Worm (Caenorhabditis elegans) whole organism, L4 larva: ENCODE data around the gene cdc-73.
A peak's percentile ranks its signal among the peaks of the same experiment; 100 is the strongest.

Experiments used
- F37D6.2 ChIP-seq: sonication (generic microtip); optimal IDR thresholded peaks from 2 replicates; lab custom pipeline; 2016; ENCODE audit warnings: mild to moderate bottlenecking, missing genetic modification characterization, missing compliant biosample characterization
- ZK337.2 ChIP-seq: fragments of 200-800 bp; sonication (Bioruptor generic); IDR thresholded peaks from 2 replicates; pipeline ENCODE4 v1.3.6; 2022; ENCODE audit warnings: missing genetic modification reagents, missing genetic modification characterization, missing compliant biosample characterization
- aha-1 ChIP-seq: fragments of 150-350 bp; peaks from one replicate; lab custom pipeline; 2014; ENCODE audit warnings: missing biosample characterization, missing genetic modification characterization
- arid-1 ChIP-seq: fragments of 200-800 bp; sonication (Bioruptor generic); conservative IDR thresholded peaks from 2 replicates; pipeline ENCODE4 v1.3.6; 2022; ENCODE audit warnings: missing genetic modification reagents, missing genetic modification characterization, missing compliant biosample characterization
- ceh-32 ChIP-seq: sonication (generic microtip); optimal IDR thresholded peaks from 2 replicates; lab custom pipeline; 2016; ENCODE audit warnings: mild to moderate bottlenecking, missing genetic modification characterization, missing compliant biosample characterization; ENCODE audit not compliant: poor library complexity
- ctbp-1 ChIP-seq: fragments of 200-800 bp; sonication (Bioruptor generic); IDR thresholded peaks from 2 replicates; pipeline ENCODE4 v1.3.6; 2022; ENCODE audit warnings: missing genetic modification reagents, missing genetic modification characterization, missing compliant biosample characterization
- daf-16 ChIP-seq, 3 experiments: sonication (generic microtip); optimal IDR thresholded peaks; 2 replicates each; lab custom pipeline; 2016 to 2017; ENCODE audit warnings: missing genetic modification characterization in 3 of 3, missing genetic modification reagents in 3 of 3, mild to moderate bottlenecking in 2 of 3, missing compliant biosample characterization in 2 of 3, missing biosample characterization in 1 of 3, moderate library complexity in 1 of 3
- dmd-6 ChIP-seq: fragments of 200-800 bp; sonication (Bioruptor generic); IDR thresholded peaks from 2 replicates; pipeline ENCODE4 v1.3.6; 2022; ENCODE audit warnings: missing genetic modification reagents, missing genetic modification characterization, missing compliant biosample characterization
- dpl-1 ChIP-seq: fragments of 150-350 bp; optimal IDR thresholded peaks from 2 replicates; lab custom pipeline; 2014; ENCODE audit warnings: missing biosample characterization, missing genetic modification reagents, missing genetic modification characterization
- duxl-1 ChIP-seq: sonication (generic microtip); optimal IDR thresholded peaks from 2 replicates; lab custom pipeline; 2016; ENCODE audit warnings: mild to moderate bottlenecking, missing genetic modification characterization, moderate library complexity, missing compliant biosample characterization; ENCODE audit not compliant: poor library complexity
- dve-1 ChIP-seq: sonication (generic microtip); optimal IDR thresholded peaks from 2 replicates; lab custom pipeline; 2017; ENCODE audit warnings: antibody characterized with exemption, mild to moderate bottlenecking, missing genetic modification characterization, missing compliant biosample characterization; ENCODE audit not compliant: insufficient read depth
- egl-43 ChIP-seq: fragments of 200-800 bp; sonication (Bioruptor generic); IDR thresholded peaks from 2 replicates; pipeline ENCODE4 v1.3.6; 2022; ENCODE audit warnings: missing genetic modification reagents, missing genetic modification characterization, missing compliant biosample characterization
- hif-1 ChIP-seq, 2 experiments: sonication (generic microtip); optimal IDR thresholded peaks; 2 replicates each; lab custom pipeline; 2016 to 2017; ENCODE audit warnings: missing compliant biosample characterization in 2 of 2, missing genetic modification characterization in 2 of 2, missing genetic modification reagents in 2 of 2, missing genotype in 2 of 2, mild to moderate bottlenecking in 1 of 2
- hlh-11 ChIP-seq: fragments of 200-800 bp; sonication (Bioruptor generic); optimal IDR thresholded peaks from 2 replicates; lab custom pipeline; 2018; ENCODE audit warnings: mild to moderate bottlenecking, missing genetic modification characterization, missing compliant biosample characterization
- hlh-30 ChIP-seq: sonication (generic microtip); optimal IDR thresholded peaks from 2 replicates; lab custom pipeline; 2017; ENCODE audit warnings: antibody characterized with exemption, mild to moderate bottlenecking, missing genetic modification characterization, missing compliant biosample characterization; ENCODE audit not compliant: insufficient read depth
- hmg-1.1 ChIP-seq: fragments of 200-800 bp; sonication (Bioruptor generic); IDR thresholded peaks from 2 replicates; pipeline ENCODE4 v1.3.6; 2022; ENCODE audit warnings: missing genetic modification reagents, missing genetic modification characterization, missing compliant biosample characterization
- jun-1 ChIP-seq: fragments of 150-350 bp; optimal IDR thresholded peaks from 2 replicates; lab custom pipeline; 2014; ENCODE audit warnings: missing biosample characterization, missing genetic modification reagents, missing genetic modification characterization
- lin-1 ChIP-seq: fragments of 200-800 bp; sonication (Bioruptor generic); IDR thresholded peaks from 2 replicates; pipeline ENCODE4 v1.3.6; 2022; ENCODE audit warnings: missing genetic modification reagents, missing genetic modification characterization, missing compliant biosample characterization
- lin-29 ChIP-seq: fragments of 200-800 bp; sonication (Bioruptor generic); IDR thresholded peaks from 2 replicates; pipeline ENCODE4 v1.3.6; 2022; ENCODE audit warnings: missing genetic modification reagents, missing genetic modification characterization, missing compliant biosample characterization
- lin-38 ChIP-seq: fragments of 200-800 bp; sonication (Bioruptor generic); IDR thresholded peaks from 2 replicates; pipeline ENCODE4 v1.3.6; 2022; ENCODE audit warnings: missing genetic modification reagents, missing genetic modification characterization, missing compliant biosample characterization
- lir-3 ChIP-seq: sonication (generic microtip); optimal IDR thresholded peaks from 2 replicates; lab custom pipeline; 2016; ENCODE audit warnings: mild to moderate bottlenecking, missing genetic modification characterization, missing compliant biosample characterization
- lsy-2 ChIP-seq, 2 experiments: fragments of 150-350 bp in 1 of 2; sonication (generic microtip) in 1 of 2; optimal IDR thresholded peaks; 2 replicates each; lab custom pipeline; 2014 to 2017; ENCODE audit warnings: missing biosample characterization in 2 of 2, missing genetic modification characterization in 2 of 2
- madf-9 ChIP-seq: fragments of 200-800 bp; sonication (Bioruptor generic); conservative IDR thresholded peaks from 2 replicates; pipeline ENCODE4 v1.3.6; 2022; ENCODE audit warnings: missing genetic modification reagents, missing genetic modification characterization, missing compliant biosample characterization
- mdl-1 ChIP-seq, 2 experiments: fragments of 150-350 bp in 1 of 2; sonication (generic microtip) in 1 of 2; optimal IDR thresholded peaks; 2 replicates each; lab custom pipeline; 2014 to 2017; ENCODE audit warnings: missing biosample characterization in 2 of 2, missing genetic modification characterization in 2 of 2
- mep-1 ChIP-seq: fragments of 150-350 bp; sonication (generic microtip); optimal IDR thresholded peaks from 3 replicates; lab custom pipeline; 2014; ENCODE audit warnings: missing biosample characterization, missing genetic modification characterization
- mes-2 ChIP-seq: sonication (generic microtip); optimal IDR thresholded peaks from 2 replicates; lab custom pipeline; 2016; ENCODE audit warnings: missing genotype, mild to moderate bottlenecking, missing genetic modification characterization, missing compliant biosample characterization; ENCODE audit not compliant: poor library complexity, severe bottlenecking
- mxl-2 ChIP-seq: fragments of 200-800 bp; sonication (Bioruptor generic); conservative IDR thresholded peaks from 2 replicates; pipeline ENCODE4 v1.3.6; 2022; ENCODE audit warnings: missing genetic modification reagents, missing genetic modification characterization, missing compliant biosample characterization
- mxl-3 ChIP-seq: fragments of 200-800 bp; sonication (Bioruptor generic); optimal IDR thresholded peaks from 2 replicates; lab custom pipeline; 2018; ENCODE audit warnings: mild to moderate bottlenecking, missing genetic modification characterization, missing compliant biosample characterization
- nhr-102 ChIP-seq: sonication (generic microtip); optimal IDR thresholded peaks from 2 replicates; lab custom pipeline; 2016; ENCODE audit warnings: mild to moderate bottlenecking, missing genetic modification characterization, moderate library complexity, missing compliant biosample characterization
- nhr-25 ChIP-seq: sonication (generic microtip); optimal IDR thresholded peaks from 2 replicates; lab custom pipeline; 2017; ENCODE audit warnings: missing genetic modification characterization, mild to moderate bottlenecking, missing compliant biosample characterization, antibody characterized with exemption, moderate library complexity, borderline replicate concordance; ENCODE audit not compliant: insufficient read depth
- nhr-28 ChIP-seq: fragments of 150-350 bp; optimal IDR thresholded peaks from 2 replicates; lab custom pipeline; 2014; ENCODE audit warnings: missing biosample characterization, missing genetic modification characterization
- nhr-48 ChIP-seq: sonication (generic microtip); optimal IDR thresholded peaks from 2 replicates; lab custom pipeline; 2016; ENCODE audit warnings: mild to moderate bottlenecking, missing genetic modification characterization, missing compliant biosample characterization
- nhr-6 ChIP-seq: fragments of 150-350 bp; optimal IDR thresholded peaks from 2 replicates; lab custom pipeline; 2014; ENCODE audit warnings: missing biosample characterization, missing genetic modification characterization
- pha-4 ChIP-seq, 2 experiments: fragments of 150-350 bp in 1 of 2; fragments of 200-800 bp in 1 of 2; sonication (Bioruptor generic) in 1 of 2; IDR thresholded peaks in 1 of 2; optimal IDR thresholded peaks in 1 of 2; 2 replicates each; pipeline versions ENCODE4 v1.3.6 to Lab custom; 2014 to 2022; ENCODE audit warnings: missing genetic modification characterization in 2 of 2, missing genetic modification reagents in 2 of 2, missing biosample characterization in 1 of 2, missing compliant biosample characterization in 1 of 2
- rbr-2 ChIP-seq: sonication (generic microtip); optimal IDR thresholded peaks from 2 replicates; lab custom pipeline; 2016; ENCODE audit warnings: missing genotype, missing genetic modification characterization, missing compliant biosample characterization
- saeg-2 ChIP-seq: fragments of 200-800 bp; sonication (Bioruptor generic); IDR thresholded peaks from 2 replicates; pipeline ENCODE4 v1.3.6; 2022; ENCODE audit warnings: missing genetic modification reagents, missing genetic modification characterization, missing compliant biosample characterization
- sdz-12 ChIP-seq: fragments of 200-800 bp; sonication (Bioruptor generic); optimal IDR thresholded peaks from 2 replicates; lab custom pipeline; 2018; ENCODE audit warnings: mild to moderate bottlenecking, missing genetic modification characterization, missing compliant biosample characterization
- set-16 ChIP-seq: fragments of 200-800 bp; sonication (Bioruptor generic); IDR thresholded peaks from 2 replicates; pipeline ENCODE4 v1.3.6; 2022; ENCODE audit warnings: missing genetic modification reagents, missing genetic modification characterization, missing compliant biosample characterization
- snpc-4 ChIP-seq: fragments of 150-350 bp; optimal IDR thresholded peaks from 2 replicates; lab custom pipeline; 2014; ENCODE audit warnings: missing biosample characterization, missing genetic modification characterization
- tra-1 ChIP-seq: fragments of 200-800 bp; sonication (Bioruptor generic); IDR thresholded peaks from 2 replicates; pipeline ENCODE4 v1.3.6; 2022; ENCODE audit warnings: missing genetic modification reagents, missing genetic modification characterization, missing compliant biosample characterization
- vab-7 ChIP-seq: fragments of 200-800 bp; sonication (Bioruptor generic); IDR thresholded peaks from 2 replicates; pipeline ENCODE4 v1.3.6; 2022; ENCODE audit warnings: missing genetic modification reagents, missing genetic modification characterization, missing compliant biosample characterization
- zag-1 ChIP-seq: fragments of 150-350 bp; optimal IDR thresholded peaks from 2 replicates; lab custom pipeline; 2014; ENCODE audit warnings: missing biosample characterization, missing genetic modification characterization
- ztf-7 ChIP-seq: fragments of 150-350 bp; optimal IDR thresholded peaks from 2 replicates; lab custom pipeline; 2014; ENCODE audit warnings: missing biosample characterization, missing genetic modification characterization

Gene cdc-73

ce11 chrIV:4024159-4025004, 18.0 kb upstream of the cdc-73 start (continued):
- TF ChIP-seq lin-29 (GFP tag; lab: Robert Waterston, UW) (peak; percentile 68), sdz-12 (no peak), hlh-30 (no peak), vab-7 (no peak), lin-1 (GFP tag; lab: Robert Waterston, UW) (no peak), rbr-2 (peak; percentile 54), nhr-25 (tag; lab: Kevin White, UChicago) (peak; percentile 46), lir-3 (tag; lab: Kevin White, UChicago) (no peak), mes-2 (tag; lab: Kevin White, UChicago) (peak; percentile 80), hlh-11 (tag; lab: Kevin White, UChicago) (peak; percentile 93), duxl-1 (peak; percentile 23), mxl-3 (peak; percentile 5), dmd-6 (GFP tag; lab: Robert Waterston, UW) (peak; percentile 96), nhr-48 (tag; lab: Kevin White, UChicago) (peak; percentile 68), nhr-102 (peak; percentile 61), aha-1 (tag; lab: Kevin White, UChicago) (peak; percentile 72), snpc-4 (no peak), zag-1 (tag; lab: Kevin White, UChicago) (no peak), dpl-1 (GFP tag; lab: Kevin White, UChicago) (peak; percentile 38), hmg-1.1 (GFP tag; lab: Robert Waterston, UW) (peak; percentile 70), mdl-1 (tag; optimal IDR thresholded peaks at IDR 0.05; lab: Kevin White, UChicago) (peak in 1 of 2 experiments; percentile 82), set-16 (peak; percentile 85), saeg-2 (GFP tag; lab: Robert Waterston, UW) (peak; percentile 14; the same call in 1 of the 2 replicates), egl-43 (GFP tag; lab: Robert Waterston, UW) (peak; percentile 64; the same call in 1 of the 2 replicates)

ce11 chrIV:4025923-4026322, 16.5 kb upstream of the cdc-73 start:
- TF ChIP-seq lin-38 (GFP tag; lab: Robert Waterston, UW) (peak; percentile 22; the same call in 1 of the 2 replicates), rbr-2 (peak; percentile 58), mdl-1 (tag; optimal IDR thresholded peaks at IDR 0.05; lab: Kevin White, UChicago) (peak; percentile 94 to 97), madf-9 (GFP tag; lab: Robert Waterston, UW) (no peak), aha-1 (tag; lab: Kevin White, UChicago) (peak; percentile 100), pha-4 (GFP tag; IDR thresholded peaks at IDR 0.05; lab: Robert Waterston, UW) (0 out of 2 replicates have a peak, but pooled peaks have one; percentile 29), pha-4 (tag; optimal IDR thresholded peaks at IDR 0.05; lab: Kevin White, UChicago) (no peak), hlh-11 (tag; lab: Kevin White, UChicago) (peak; percentile 96), ZK337.2 (GFP tag; lab: Robert Waterston, UW) (no peak), F37D6.2 (tag; lab: Kevin White, UChicago) (peak; percentile 14), mxl-3 (peak; percentile 18), arid-1 (GFP tag; lab: Robert Waterston, UW) (0 out of 2 replicates have a peak, but pooled peaks have one; percentile 33), nhr-28 (tag; lab: Kevin White, UChicago) (peak; percentile 22), set-16 (peak; percentile 85), ctbp-1 (peak; percentile 56; the same call in 1 of the 2 replicates), nhr-6 (tag; lab: Kevin White, UChicago) (no peak), lsy-2 (tag; optimal IDR thresholded peaks at IDR 0.05; lab: Kevin White, UChicago) (peak in 1 of 2 experiments; percentile 53), ceh-32 (tag; lab: Kevin White, UChicago) (no peak), hlh-30 (no peak), jun-1 (tag; lab: Kevin White, UChicago) (peak; percentile 22), dve-1 (tag; lab: Kevin White, UChicago) (peak; percentile 87), mxl-2 (GFP tag; lab: Robert Waterston, UW) (no peak), hif-1 (tag; optimal IDR thresholded peaks at IDR 0.05; lab: Kevin White, UChicago) (peak; percentile 95 to 100), dmd-6 (GFP tag; lab: Robert Waterston, UW) (peak; percentile 54), mep-1 (tag; lab: Kevin White, UChicago) (peak; percentile 82), daf-16 (GFP tag; optimal IDR thresholded peaks at IDR 0.05; lab: Kevin White, UChicago) (peak in 1 of 2 experiments; percentile 78), daf-16 (tag; optimal IDR thresholded peaks at IDR 0.05; lab: Kevin White, UChicago) (no peak), tra-1 (0 out of 2 replicates have a peak, but pooled peaks have one; percentile 61), ztf-7 (tag; lab: Kevin White, UChicago) (no peak), hmg-1.1 (GFP tag; lab: Robert Waterston, UW) (peak; percentile 54; the same call in 1 of the 2 replicates), dpl-1 (GFP tag; lab: Kevin White, UChicago) (peak; percentile 0), egl-43 (GFP tag; lab: Robert Waterston, UW) (peak; percentile 36; the same call in 1 of the 2 replicates)
